Worm (Caenorhabditis elegans) whole organism, late embryonic: ENCODE results near the gene twk-20.

Source experiments
- K02D7.2 ChIP-seq: sonication (generic microtip); optimal IDR thresholded peaks from 2 replicates; lab custom pipeline; 2017; ENCODE audit warnings: mild to moderate bottlenecking, missing genetic modification characterization, missing compliant biosample characterization
- ceh-14 ChIP-seq: sonication (generic microtip); optimal IDR thresholded peaks from 2 replicates; lab custom pipeline; 2016; ENCODE audit warnings: missing genotype, missing genetic modification characterization, missing compliant biosample characterization
- ceh-22 ChIP-seq: sonication (generic microtip); optimal IDR thresholded peaks from 2 replicates; lab custom pipeline; 2017; ENCODE audit warnings: missing biosample characterization, missing genetic modification characterization
- ceh-45 ChIP-seq: fragments of 200-800 bp; sonication (Bioruptor generic); IDR thresholded peaks from 2 replicates; pipeline ENCODE4 v1.3.6; 2022; ENCODE audit warnings: missing genetic modification reagents, missing genetic modification characterization, missing compliant biosample characterization
- hlh-13 ChIP-seq: fragments of 200-800 bp; sonication (Bioruptor generic); optimal IDR thresholded peaks from 2 replicates; lab custom pipeline; 2018; ENCODE audit warnings: mild to moderate bottlenecking, missing genetic modification characterization, missing compliant biosample characterization
- hlh-8 ChIP-seq: sonication (generic microtip); optimal IDR thresholded peaks from 2 replicates; lab custom pipeline; 2016; ENCODE audit warnings: missing genotype, missing genetic modification characterization, missing compliant biosample characterization
- nhr-11 ChIP-seq: fragments of 150-350 bp; optimal IDR thresholded peaks from 2 replicates; lab custom pipeline; 2014; ENCODE audit warnings: missing biosample characterization, missing genetic modification characterization
- odd-2 ChIP-seq: sonication (generic microtip); optimal IDR thresholded peaks from 2 replicates; lab custom pipeline; 2017; ENCODE audit warnings: antibody characterized with exemption, mild to moderate bottlenecking, missing genetic modification characterization, missing compliant biosample characterization
- pha-4 ChIP-seq: fragments of 150-350 bp; optimal IDR thresholded peaks from 2 replicates; lab custom pipeline; 2018; ENCODE audit warnings: missing biosample characterization, missing genetic modification reagents, missing genetic modification characterization
- tbx-2 ChIP-seq: sonication (generic microtip); optimal IDR thresholded peaks from 2 replicates; lab custom pipeline; 2016; ENCODE audit warnings: missing genetic modification characterization, missing compliant biosample characterization
- tbx-7 ChIP-seq: sonication (generic microtip); optimal IDR thresholded peaks from 2 replicates; lab custom pipeline; 2016; ENCODE audit warnings: missing genotype, missing genetic modification characterization, missing compliant biosample characterization

- TF ChIP-seq odd-2 (tag; lab: Kevin White, UChicago) (no peak), ceh-14 (tag; lab: Kevin White, UChicago) (no peak), ceh-22 (no peak), hlh-13 (GFP tag; lab: Kevin White, UChicago) (no peak), K02D7.2 (tag; lab: Kevin White, UChicago) (no peak), tbx-2 (no peak), nhr-11 (no peak), ceh-45 (no peak), tbx-7 (no peak), hlh-8 (no peak), pha-4 (tag; lab: Kevin White, UChicago) (no peak)
Measured at ce11 chrX:13676892-13677291, 37.2 kb downstream of the twk-20 start, which contains the start of gene gck-4.
